Worm (Caenorhabditis elegans) whole organism, L2 larva: ENCODE results near the gene mig-23.

Experiments
- C34F6.9 ChIP-seq: fragments of 150-350 bp; optimal IDR thresholded peaks from 2 replicates; lab custom pipeline; 2014; ENCODE audit warnings: missing biosample characterization, missing genetic modification characterization
- F13H6.1 ChIP-seq: sonication (generic microtip); optimal IDR thresholded peaks from 2 replicates; lab custom pipeline; 2016; ENCODE audit warnings: missing genetic modification characterization, missing compliant biosample characterization
- R02D3.7 ChIP-seq: fragments of 150-350 bp; optimal IDR thresholded peaks from 2 replicates; lab custom pipeline; 2014; ENCODE audit warnings: missing biosample characterization, missing genetic modification characterization
- Y55F3AM.14 ChIP-seq: fragments of 200-800 bp; sonication (Bioruptor generic); optimal IDR thresholded peaks from 2 replicates; lab custom pipeline; 2018; ENCODE audit warnings: mild to moderate bottlenecking, missing genetic modification characterization, missing compliant biosample characterization
- ZK546.5 ChIP-seq: sonication (generic microtip); optimal IDR thresholded peaks from 2 replicates; lab custom pipeline; 2017; ENCODE audit warnings: missing biosample characterization, missing genetic modification characterization
- alr-1 ChIP-seq: fragments of 150-350 bp; optimal IDR thresholded peaks from 2 replicates; lab custom pipeline; 2014; ENCODE audit warnings: missing biosample characterization, missing genetic modification characterization
- aly-2 ChIP-seq: fragments of 150-350 bp; optimal IDR thresholded peaks from 2 replicates; lab custom pipeline; 2014; ENCODE audit warnings: missing biosample characterization, missing genetic modification characterization
- dmd-4 ChIP-seq: sonication (generic microtip); optimal IDR thresholded peaks from 2 replicates; lab custom pipeline; 2017; ENCODE audit warnings: missing biosample characterization, missing genetic modification characterization
- egl-27 ChIP-seq: sonication (generic microtip); optimal IDR thresholded peaks from 3 replicates; lab custom pipeline; 2017; ENCODE audit warnings: missing biosample characterization, missing genetic modification reagents, missing genetic modification characterization
- fos-1 ChIP-seq: fragments of 150-350 bp; optimal IDR thresholded peaks from 2 replicates; lab custom pipeline; 2014; ENCODE audit warnings: missing biosample characterization, missing genetic modification characterization
- gmeb-1 ChIP-seq: fragments of 150-350 bp; optimal IDR thresholded peaks from 2 replicates; lab custom pipeline; 2014; ENCODE audit warnings: missing biosample characterization, missing genetic modification characterization
- lin-11 ChIP-seq: fragments of 150-350 bp; sonication (generic microtip); optimal IDR thresholded peaks from 2 replicates; lab custom pipeline; 2014; ENCODE audit warnings: missing biosample characterization, missing genetic modification characterization, inconsistent platforms, mixed read lengths
- lin-39 ChIP-seq: fragments of 150-350 bp; optimal IDR thresholded peaks from 2 replicates; lab custom pipeline; 2014; ENCODE audit warnings: missing biosample characterization, missing genetic modification reagents, missing genetic modification characterization
- mab-5 ChIP-seq: fragments of 150-350 bp; optimal IDR thresholded peaks from 2 replicates; lab custom pipeline; 2014; ENCODE audit warnings: missing biosample characterization, missing genetic modification characterization
- mbf-1 ChIP-seq: sonication (generic microtip); optimal IDR thresholded peaks from 2 replicates; lab custom pipeline; 2017; ENCODE audit warnings: missing biosample characterization, missing genetic modification characterization
- mdl-1 ChIP-seq, 2 experiments: fragments of 150-350 bp in 1 of 2; sonication (generic microtip) in 1 of 2; optimal IDR thresholded peaks; 2 replicates each; lab custom pipeline; 2017; ENCODE audit warnings: missing biosample characterization in 2 of 2, missing genetic modification characterization in 2 of 2
- nhr-129 ChIP-seq: fragments of 150-350 bp; optimal IDR thresholded peaks from 2 replicates; lab custom pipeline; 2014; ENCODE audit warnings: missing biosample characterization, missing genetic modification characterization
- nhr-21 ChIP-seq: fragments of 150-350 bp; optimal IDR thresholded peaks from 2 replicates; lab custom pipeline; 2014; ENCODE audit warnings: missing biosample characterization, missing genetic modification characterization
- nhr-23 ChIP-seq: fragments of 150-350 bp; optimal IDR thresholded peaks from 2 replicates; lab custom pipeline; 2014; ENCODE audit warnings: missing biosample characterization, missing genetic modification reagents, missing genetic modification characterization
- nhr-237 ChIP-seq: fragments of 150-350 bp; optimal IDR thresholded peaks from 2 replicates; lab custom pipeline; 2014; ENCODE audit warnings: missing biosample characterization, missing genetic modification characterization
- nhr-6 ChIP-seq: fragments of 150-350 bp; optimal IDR thresholded peaks from 2 replicates; lab custom pipeline; 2014; ENCODE audit warnings: missing biosample characterization, missing genetic modification characterization
- peb-1 ChIP-seq: fragments of 150-350 bp; optimal IDR thresholded peaks from 2 replicates; lab custom pipeline; 2014; ENCODE audit warnings: missing biosample characterization, missing genetic modification characterization
- sem-4 ChIP-seq: fragments of 150-350 bp; optimal IDR thresholded peaks from 2 replicates; lab custom pipeline; 2014; ENCODE audit warnings: missing biosample characterization, missing genetic modification reagents, missing genetic modification characterization
- skn-1 ChIP-seq: sonication (generic microtip); optimal IDR thresholded peaks from 2 replicates; lab custom pipeline; 2017; ENCODE audit warnings: missing biosample characterization, missing genetic modification characterization
- sma-3 ChIP-seq: sonication (generic microtip); optimal IDR thresholded peaks from 2 replicates; lab custom pipeline; 2016; ENCODE audit warnings: missing genetic modification reagents, missing genetic modification characterization, missing compliant biosample characterization
- sma-9 ChIP-seq, 2 experiments: fragments of 150-350 bp in 1 of 2; sonication (generic microtip) in 1 of 2; optimal IDR thresholded peaks; 2 replicates each; lab custom pipeline; 2014 to 2016; ENCODE audit warnings: missing genetic modification characterization in 2 of 2, mild to moderate bottlenecking in 1 of 2, missing biosample characterization in 1 of 2, missing compliant biosample characterization in 1 of 2, missing genetic modification reagents in 1 of 2, moderate library complexity in 1 of 2
- snpc-4 ChIP-seq: fragments of 150-350 bp; optimal IDR thresholded peaks from 2 replicates; lab custom pipeline; 2014; ENCODE audit warnings: missing biosample characterization, missing genetic modification characterization
- unc-39 ChIP-seq: fragments of 150-350 bp; optimal IDR thresholded peaks from 2 replicates; lab custom pipeline; 2014; ENCODE audit warnings: missing biosample characterization, missing genetic modification characterization
- unc-55 ChIP-seq: fragments of 150-350 bp; sonication (generic microtip); optimal IDR thresholded peaks from 3 replicates; lab custom pipeline; 2014; ENCODE audit warnings: missing biosample characterization, missing genetic modification reagents, missing genetic modification characterization
- zag-1 ChIP-seq: fragments of 150-350 bp; optimal IDR thresholded peaks from 2 replicates; lab custom pipeline; 2014; ENCODE audit warnings: missing biosample characterization, missing genetic modification characterization
- ztf-11 ChIP-seq: sonication (generic microtip); optimal IDR thresholded peaks from 2 replicates; lab custom pipeline; 2017; ENCODE audit warnings: missing biosample characterization, missing genetic modification characterization

Gene mig-23

DNA sequence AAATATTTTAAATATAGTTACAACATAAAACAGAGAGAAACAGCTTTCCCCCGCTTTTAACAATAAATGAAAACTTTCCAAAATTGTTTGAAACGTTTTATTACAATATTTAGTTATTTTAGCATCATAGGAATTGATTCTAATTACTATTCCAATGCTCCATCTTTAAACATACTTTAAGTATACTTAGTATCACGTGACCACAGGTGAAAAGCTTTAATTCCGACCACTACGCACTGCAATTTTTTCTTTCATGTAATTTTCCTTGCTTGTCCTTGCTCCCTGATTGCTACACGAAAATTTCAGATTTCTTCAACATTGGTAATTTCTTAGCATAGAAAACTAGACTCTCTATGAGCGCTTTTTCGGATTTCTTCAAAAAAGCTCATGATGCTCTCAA lies 51.6 kb downstream of the mig-23 start, which contains the start of gene tbc-16:
tbc-16 (plus strand) TSS at position 301 of the 400 bp plus-strand sequence.
- TF ChIP-seq mbf-1 (tag; lab: Kevin White, UChicago) (no peak), snpc-4 (tag; lab: Kevin White, UChicago) (no peak), F13H6.1 (tag; lab: Kevin White, UChicago) (no peak), skn-1 (no peak), ZK546.5 (tag; lab: Kevin White, UChicago) (no peak), dmd-4 (no peak), peb-1 (tag; lab: Kevin White, UChicago) (no peak), lin-39 (tag; lab: Kevin White, UChicago) (no peak), nhr-23 (tag; lab: Kevin White, UChicago) (no peak), nhr-21 (tag; lab: Kevin White, UChicago) (no peak), nhr-129 (no peak), sma-9 (GFP tag; optimal IDR thresholded peaks at IDR 0.05; lab: Kevin White, UChicago) (no peak), sma-9 (tag; optimal IDR thresholded peaks at IDR 0.05; lab: Kevin White, UChicago) (no peak), sma-3 (GFP tag; lab: Kevin White, UChicago) (no peak), unc-55 (GFP tag; lab: Kevin White, UChicago) (no peak)

- no peak for TF ChIP-seq R02D3.7 (tag; lab: Kevin White, UChicago)
- no peak for TF ChIP-seq unc-39 (tag; lab: Kevin White, UChicago)
- TF ChIP-seq zag-1 (tag; lab: Kevin White, UChicago) = no peak
- no peak for TF ChIP-seq sma-3 (GFP tag; lab: Kevin White, UChicago)
- TF ChIP-seq dmd-4 = no peak
- no peak for TF ChIP-seq aly-2 (tag; lab: Kevin White, UChicago)
- peak; percentile 21 for TF ChIP-seq nhr-6 (tag; lab: Kevin White, UChicago)
- no peak for TF ChIP-seq Y55F3AM.14
- TF ChIP-seq alr-1 (tag; lab: Kevin White, UChicago) = no peak
- peak; percentile 12 for TF ChIP-seq lin-11 (tag; lab: Kevin White, UChicago)
- TF ChIP-seq egl-27 = no peak
- no peak for TF ChIP-seq sem-4
- peak; percentile 6 for TF ChIP-seq sma-9 (GFP tag; optimal IDR thresholded peaks at IDR 0.05; lab: Kevin White, UChicago)
- no peak for TF ChIP-seq sma-9 (tag; optimal IDR thresholded peaks at IDR 0.05; lab: Kevin White, UChicago)
- no peak for TF ChIP-seq peb-1 (tag; lab: Kevin White, UChicago)
- TF ChIP-seq C34F6.9 (tag; lab: Kevin White, UChicago) = peak; percentile 18
- peak in 1 of 2 experiments; percentile 5 for TF ChIP-seq mdl-1 (tag; optimal IDR thresholded peaks at IDR 0.05; lab: Kevin White, UChicago)
- TF ChIP-seq nhr-237 (tag; lab: Kevin White, UChicago) = no peak
- no peak for TF ChIP-seq ztf-11
- no peak for TF ChIP-seq F13H6.1 (tag; lab: Kevin White, UChicago)
- TF ChIP-seq fos-1 (tag; lab: Kevin White, UChicago) = no peak
- no peak for TF ChIP-seq gmeb-1
- TF ChIP-seq nhr-21 (tag; lab: Kevin White, UChicago) = no peak
- TF ChIP-seq mab-5 = no peak
These were observed 52.7 kb downstream of the mig-23 start for ce11 chrX:5896001-5896400.
